Fruit fly (Drosophila melanogaster) whole organism, embryonic: ENCODE measurements around the gene firl.

Experiments
- ATbp ChIP-seq: fragments of 200-800 bp; sonication (Bioruptor generic); optimal IDR thresholded peaks from 2 replicates; lab custom pipeline; 2017; ENCODE audit warnings: missing biosample characterization, mild to moderate bottlenecking, missing genetic modification characterization, missing genetic modification reagents
- B-H2 ChIP-seq: fragments of 200-800 bp; sonication (Bioruptor generic); optimal IDR thresholded peaks from 2 replicates; lab custom pipeline; 2018; ENCODE audit warnings: missing biosample characterization, mild to moderate bottlenecking, missing genetic modification characterization
- BEAF-32 ChIP-seq: fragments of 200-800 bp; sonication (Bioruptor generic); optimal IDR thresholded peaks from 3 replicates; lab custom pipeline; 2017; ENCODE audit warnings: missing biosample characterization, missing genetic modification characterization, mild to moderate bottlenecking, moderate library complexity, missing genetic modification reagents
- Bgb ChIP-seq: fragments of 200-800 bp; sonication (Bioruptor generic); IDR thresholded peaks from 2 replicates; pipeline ENCODE4 v1.3.6; 2022; ENCODE audit warnings: missing biosample characterization, missing genetic modification characterization; ENCODE audit not compliant: partially characterized antibody
- C15 ChIP-seq: fragments of 200-800 bp; sonication (Bioruptor generic); IDR thresholded peaks from 3 replicates; pipeline ENCODE4 v1.3.6; 2022; ENCODE audit warnings: missing biosample characterization, missing genetic modification characterization
- CG11398 ChIP-seq: fragments of 200-800 bp; sonication (Bioruptor generic); optimal IDR thresholded peaks from 2 replicates; lab custom pipeline; 2016; ENCODE audit warnings: missing biosample characterization, missing genetic modification characterization
- CG12391 ChIP-seq: fragments of 200-800 bp; sonication (Bioruptor generic); optimal IDR thresholded peaks from 3 replicates; lab custom pipeline; 2018; ENCODE audit warnings: missing biosample characterization, mild to moderate bottlenecking, missing genetic modification characterization, moderate library complexity
- CG14710 ChIP-seq: fragments of 200-800 bp; sonication (Bioruptor generic); optimal IDR thresholded peaks from 3 replicates; lab custom pipeline; 2019; ENCODE audit warnings: missing biosample characterization, mild to moderate bottlenecking, missing genetic modification characterization, moderate library complexity
- CG17328 ChIP-seq: fragments of 200-800 bp; sonication (Bioruptor generic); IDR thresholded peaks from 2 replicates; pipeline ENCODE4 v1.3.6; 2022; ENCODE audit warnings: missing biosample characterization, missing genetic modification characterization
- CG17385 ChIP-seq: fragments of 200-800 bp; sonication (Bioruptor generic); optimal IDR thresholded peaks from 3 replicates; lab custom pipeline; 2018; ENCODE audit warnings: missing biosample characterization, mild to moderate bottlenecking, missing genetic modification characterization
- CG17912 ChIP-seq: fragments of 200-800 bp; sonication (Bioruptor generic); optimal IDR thresholded peaks from 2 replicates; lab custom pipeline; 2018; ENCODE audit warnings: missing biosample characterization, mild to moderate bottlenecking, missing genetic modification characterization
- CG18262 ChIP-seq: fragments of 200-800 bp; optimal IDR thresholded peaks from 3 replicates; lab custom pipeline; 2019; ENCODE audit warnings: missing biosample characterization, mild to moderate bottlenecking, missing genetic modification characterization, moderate library complexity
- CG2712 ChIP-seq: fragments of 200-800 bp; optimal IDR thresholded peaks from 3 replicates; lab custom pipeline; 2019; ENCODE audit warnings: missing biosample characterization, mild to moderate bottlenecking, missing genetic modification characterization, moderate library complexity
- CG30020 ChIP-seq: fragments of 200-800 bp; optimal IDR thresholded peaks from 2 replicates; lab custom pipeline; 2019; ENCODE audit warnings: missing biosample characterization, mild to moderate bottlenecking, missing genetic modification characterization, moderate library complexity
- CG31441 ChIP-seq: fragments of 200-800 bp; sonication (Bioruptor generic); IDR thresholded peaks from 2 replicates; pipeline ENCODE4 v1.3.6; 2022; ENCODE audit warnings: missing biosample characterization, missing genetic modification characterization
- CG33557 ChIP-seq: fragments of 200-800 bp; sonication (Bioruptor generic); optimal IDR thresholded peaks from 2 replicates; lab custom pipeline; 2019; ENCODE audit warnings: missing biosample characterization, mild to moderate bottlenecking, missing genetic modification characterization, moderate library complexity
- CG3995 ChIP-seq: fragments of 200-800 bp; sonication (Bioruptor generic); optimal IDR thresholded peaks from 3 replicates; lab custom pipeline; 2016; ENCODE audit warnings: missing biosample characterization, missing genetic modification characterization
- CG4424 ChIP-seq: fragments of 200-800 bp; sonication (Bioruptor generic); optimal IDR thresholded peaks from 3 replicates; lab custom pipeline; 2016; ENCODE audit warnings: missing biosample characterization, missing genetic modification characterization
- CG4617 ChIP-seq: fragments of 200-800 bp; sonication (Bioruptor generic); optimal IDR thresholded peaks from 3 replicates; lab custom pipeline; 2016; ENCODE audit warnings: missing biosample characterization, missing genetic modification characterization, borderline replicate concordance
- CG4707 ChIP-seq: fragments of 200-800 bp; sonication (Bioruptor generic); optimal IDR thresholded peaks from 2 replicates; lab custom pipeline; 2018; ENCODE audit warnings: missing biosample characterization, mild to moderate bottlenecking, missing genetic modification characterization, moderate library complexity
- CG6254 ChIP-seq: fragments of 200-800 bp; sonication (Bioruptor generic); optimal IDR thresholded peaks from 3 replicates; lab custom pipeline; 2017; ENCODE audit warnings: mild to moderate bottlenecking, missing biosample characterization, missing genetic modification reagents, missing genetic modification characterization
- CG6791 ChIP-seq: fragments of 200-800 bp; sonication (Bioruptor generic); IDR thresholded peaks from 3 replicates; pipeline ENCODE4 v1.3.6; 2022; ENCODE audit warnings: missing biosample characterization, missing genetic modification characterization; ENCODE audit not compliant: partially characterized antibody
- CG7786 ChIP-seq: fragments of 200-800 bp; sonication (Bioruptor generic); optimal IDR thresholded peaks from 2 replicates; lab custom pipeline; 2016; ENCODE audit warnings: missing biosample characterization, missing genetic modification characterization
- CG8089 ChIP-seq: fragments of 200-800 bp; sonication (Bioruptor generic); optimal IDR thresholded peaks from 3 replicates; lab custom pipeline; 2016; ENCODE audit warnings: missing biosample characterization, missing genetic modification characterization
- CG8924 ChIP-seq: fragments of 200-800 bp; optimal IDR thresholded peaks from 3 replicates; lab custom pipeline; 2019; ENCODE audit warnings: missing biosample characterization, mild to moderate bottlenecking, missing genetic modification characterization, moderate library complexity
- CG8944 ChIP-seq: fragments of 200-800 bp; sonication (Bioruptor generic); optimal IDR thresholded peaks from 3 replicates; lab custom pipeline; 2016; ENCODE audit warnings: missing biosample characterization, missing genetic modification characterization
- Camta ChIP-seq: fragments of 200-800 bp; sonication (Bioruptor generic); optimal IDR thresholded peaks from 2 replicates; lab custom pipeline; 2016; ENCODE audit warnings: missing biosample characterization, missing genetic modification characterization
- D19B ChIP-seq: fragments of 200-800 bp; sonication (Bioruptor generic); optimal IDR thresholded peaks from 2 replicates; lab custom pipeline; 2017; ENCODE audit warnings: missing biosample characterization, mild to moderate bottlenecking, missing genetic modification characterization
- Dfd ChIP-seq, 2 experiments: fragments of >200 bp; optimal IDR thresholded peaks; 2 replicates each; lab custom pipeline; 2017; ENCODE audit warnings: missing biosample characterization in 2 of 2, missing genetic modification characterization in 2 of 2
- Doc3 ChIP-seq: fragments of 200-800 bp; sonication (Bioruptor generic); IDR thresholded peaks from 3 replicates; pipeline ENCODE4 v1.3.6; 2022; ENCODE audit warnings: missing biosample characterization, missing genetic modification characterization; ENCODE audit not compliant: partially characterized antibody
- Eip74EF ChIP-seq, 2 experiments: fragments of 200-800 bp in 1 of 2; fragments of >200 bp in 1 of 2; sonication (Bioruptor generic) in 1 of 2; optimal IDR thresholded peaks; 2 replicates each; lab custom pipeline; 2017 to 2019; ENCODE audit warnings: missing biosample characterization in 2 of 2, missing genetic modification characterization in 2 of 2, mild to moderate bottlenecking in 1 of 2, moderate library complexity in 1 of 2
- Ets97D ChIP-seq: fragments of 200-800 bp; sonication (Bioruptor generic); optimal IDR thresholded peaks from 3 replicates; lab custom pipeline; 2016; ENCODE audit warnings: missing biosample characterization, missing genetic modification characterization
- HmgD ChIP-seq: fragments of 200-800 bp; sonication (Bioruptor generic); optimal IDR thresholded peaks from 3 replicates; lab custom pipeline; 2016; ENCODE audit warnings: missing biosample characterization, missing genetic modification characterization
- MTF-1 ChIP-seq: fragments of 200-800 bp; sonication (Bioruptor generic); optimal IDR thresholded peaks from 2 replicates; lab custom pipeline; 2018; ENCODE audit warnings: missing biosample characterization, mild to moderate bottlenecking, missing genetic modification characterization, borderline replicate concordance
- Meics ChIP-seq: fragments of 200-800 bp; sonication (Bioruptor generic); optimal IDR thresholded peaks from 2 replicates; lab custom pipeline; 2017; ENCODE audit warnings: missing biosample characterization, mild to moderate bottlenecking, missing genetic modification characterization
- NK7.1 ChIP-seq: fragments of 200-800 bp; sonication (Bioruptor generic); optimal IDR thresholded peaks from 3 replicates; lab custom pipeline; 2016; ENCODE audit warnings: missing biosample characterization, missing genetic modification characterization
- Oli ChIP-seq: fragments of 200-800 bp; sonication (Bioruptor generic); optimal IDR thresholded peaks from 2 replicates; lab custom pipeline; 2018; ENCODE audit warnings: missing biosample characterization, mild to moderate bottlenecking, missing genetic modification characterization, moderate library complexity
- Xbp1 ChIP-seq: fragments of 200-800 bp; sonication (Bioruptor generic); optimal IDR thresholded peaks from 3 replicates; lab custom pipeline; 2016; ENCODE audit warnings: missing biosample characterization, mild to moderate bottlenecking, missing genetic modification characterization
- bigmax ChIP-seq: fragments of 200-800 bp; sonication (Bioruptor generic); optimal IDR thresholded peaks from 2 replicates; lab custom pipeline; 2018; ENCODE audit warnings: missing biosample characterization, mild to moderate bottlenecking, missing genetic modification characterization
- dm ChIP-seq: fragments of 200-800 bp; sonication (Bioruptor generic); optimal IDR thresholded peaks from 3 replicates; lab custom pipeline; 2016; ENCODE audit warnings: missing biosample characterization, missing genetic modification characterization
- fd102C ChIP-seq: fragments of 200-800 bp; sonication (Bioruptor generic); optimal IDR thresholded peaks from 2 replicates; lab custom pipeline; 2018; ENCODE audit warnings: missing biosample characterization, mild to moderate bottlenecking, missing genetic modification characterization, moderate library complexity
- gfzf ChIP-seq: fragments of 200-800 bp; sonication (Bioruptor generic); optimal IDR thresholded peaks from 2 replicates; lab custom pipeline; 2016; ENCODE audit warnings: missing biosample characterization, mild to moderate bottlenecking, missing genetic modification characterization, moderate library complexity
- peb ChIP-seq: fragments of 200-800 bp; sonication (Bioruptor generic); IDR thresholded peaks from 2 replicates; pipeline ENCODE4 v1.3.6; 2022; ENCODE audit warnings: missing biosample characterization, missing genetic modification characterization
- pzg ChIP-seq: fragments of 200-800 bp; sonication (Bioruptor generic); optimal IDR thresholded peaks from 3 replicates; lab custom pipeline; 2018; ENCODE audit warnings: missing biosample characterization, mild to moderate bottlenecking, missing genetic modification characterization, moderate library complexity
- repo ChIP-seq: fragments of 200-800 bp; sonication (Bioruptor generic); optimal IDR thresholded peaks from 2 replicates; lab custom pipeline; 2016; ENCODE audit warnings: missing biosample characterization, missing genetic modification characterization
- row ChIP-seq: fragments of 200-800 bp; sonication (Bioruptor generic); IDR thresholded peaks from 3 replicates; pipeline ENCODE4 v1.3.6; 2022; ENCODE audit warnings: missing biosample characterization, missing genetic modification characterization
- sisA ChIP-seq: fragments of 200-800 bp; sonication (Bioruptor generic); IDR thresholded peaks from 2 replicates; pipeline ENCODE4 v1.3.6; 2022; ENCODE audit warnings: missing biosample characterization, missing genetic modification characterization
- so ChIP-seq: fragments of 200-800 bp; sonication (Bioruptor generic); IDR thresholded peaks from 3 replicates; pipeline ENCODE4 v1.3.6; 2022; ENCODE audit warnings: missing biosample characterization, missing genetic modification characterization
- stwl ChIP-seq: fragments of 200-800 bp; sonication (Bioruptor generic); optimal IDR thresholded peaks from 3 replicates; lab custom pipeline; 2018; ENCODE audit warnings: missing biosample characterization, mild to moderate bottlenecking, missing genetic modification characterization, moderate library complexity
- toy ChIP-seq: fragments of 200-800 bp; sonication (Bioruptor generic); IDR thresholded peaks from 2 replicates; pipeline ENCODE4 v1.3.6; 2022; ENCODE audit warnings: missing biosample characterization, missing genetic modification characterization
- twi ChIP-seq: fragments of 200-800 bp; optimal IDR thresholded peaks from 2 replicates; lab custom pipeline; 2019; ENCODE audit warnings: missing biosample characterization, mild to moderate bottlenecking, missing genetic modification characterization, moderate library complexity

The firl gene

DNA sequence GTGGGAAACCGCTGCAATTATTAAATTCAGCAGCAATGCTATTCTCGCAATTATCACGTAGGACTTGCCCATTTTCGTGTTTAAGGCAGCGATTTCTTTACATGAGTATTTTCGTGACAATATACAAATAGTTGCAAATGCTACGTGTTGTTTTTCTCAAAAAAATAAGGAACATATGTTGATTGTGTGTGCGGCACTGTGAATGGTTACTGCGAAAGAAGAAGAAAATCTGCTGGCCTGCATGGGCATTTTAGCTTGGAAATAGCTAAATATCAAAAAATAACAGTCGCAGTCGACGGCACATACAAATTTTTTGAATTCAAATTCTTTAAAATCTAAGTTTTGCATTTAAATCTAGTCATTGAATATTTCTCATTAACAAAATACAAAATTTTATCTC is 26.1 kb downstream of the firl start, which contains the start of gene CG6766:
Gene CG6766, minus strand, starts transcription at position 180 of the 400 bp plus-strand sequence.
- TF ChIP-seq Xbp1 (GFP tag; lab: Kevin White, UChicago): peak; percentile 72
- no peak for TF ChIP-seq CG31441
- peak; percentile 6 for TF ChIP-seq CG30020 (tag; lab: Kevin White, UChicago)
- TF ChIP-seq MTF-1 (GFP tag; lab: Kevin White, UChicago): no peak
- TF ChIP-seq CG33557: no peak
- TF ChIP-seq CG14710 (tag; lab: Kevin White, UChicago): peak; percentile 31
- TF ChIP-seq CG11398 (GFP tag; lab: Kevin White, UChicago): no peak
- TF ChIP-seq D19B: no peak
- TF ChIP-seq CG8924: no peak
- peak; percentile 73 for TF ChIP-seq stwl (tag; lab: Kevin White, UChicago)
- TF ChIP-seq CG12391: no peak
- TF ChIP-seq Dfd (GFP tag; optimal IDR thresholded peaks at IDR 0.05; lab: Kevin White, UChicago): no peak
- TF ChIP-seq CG2712 (tag; lab: Kevin White, UChicago): peak; percentile 15
- peak; percentile 24 for TF ChIP-seq bigmax (GFP tag; lab: Kevin White, UChicago)
- TF ChIP-seq CG4424 (GFP tag; lab: Kevin White, UChicago): no peak
- TF ChIP-seq row (GFP tag; lab: Robert Waterston, UW): peak; percentile 80
- peak; percentile 27 for TF ChIP-seq gfzf (GFP tag; lab: Kevin White, UChicago)
- no peak for TF ChIP-seq Oli (tag; lab: Kevin White, UChicago)
- no peak for TF ChIP-seq C15 (GFP tag; lab: Robert Waterston, UW)
- peak; percentile 99 for TF ChIP-seq CG17385 (GFP tag; lab: Kevin White, UChicago)
- no peak for TF ChIP-seq Bgb
- no peak for TF ChIP-seq ATbp (GFP tag; lab: Kevin White, UChicago)
- no peak for TF ChIP-seq sisA (GFP tag; lab: Robert Waterston, UW)
- no peak for TF ChIP-seq CG6254
- TF ChIP-seq CG7786 (GFP tag; lab: Kevin White, UChicago): no peak
- TF ChIP-seq HmgD: peak; percentile 28
- no peak for TF ChIP-seq fd102C (GFP tag; lab: Kevin White, UChicago)
- TF ChIP-seq twi (tag; lab: Kevin White, UChicago): peak; percentile 77
- TF ChIP-seq dm (GFP tag; lab: Kevin White, UChicago): peak; percentile 52
- TF ChIP-seq peb (GFP tag; lab: Robert Waterston, UW): no peak
- no peak for TF ChIP-seq so (GFP tag; lab: Robert Waterston, UW)
- TF ChIP-seq NK7.1 (GFP tag; lab: Kevin White, UChicago): no peak
- no peak for TF ChIP-seq CG17912
- no peak for TF ChIP-seq CG17328 (GFP tag; lab: Robert Waterston, UW)
- peak; percentile 65 for TF ChIP-seq CG4617 (GFP tag; lab: Kevin White, UChicago)
- no peak for TF ChIP-seq Eip74EF (GFP tag; optimal IDR thresholded peaks at IDR 0.05; lab: Kevin White, UChicago)
- no peak for TF ChIP-seq CG6791 (GFP tag; lab: Robert Waterston, UW)
- no peak for TF ChIP-seq Camta (GFP tag; lab: Kevin White, UChicago)
- TF ChIP-seq CG8944 (GFP tag; lab: Kevin White, UChicago): no peak
- peak; percentile 34 for TF ChIP-seq B-H2 (GFP tag; lab: Kevin White, UChicago)
- TF ChIP-seq pzg: peak; percentile 68
- peak; percentile 3 for TF ChIP-seq Ets97D (GFP tag; lab: Kevin White, UChicago)
- no peak for TF ChIP-seq Doc3 (GFP tag; lab: Robert Waterston, UW)
- no peak for TF ChIP-seq CG18262 (tag; lab: Kevin White, UChicago)
- peak; percentile 2 for TF ChIP-seq CG3995 (GFP tag; lab: Kevin White, UChicago)
- no peak for TF ChIP-seq Meics (GFP tag; lab: Kevin White, UChicago)
- TF ChIP-seq CG4707 (GFP tag; lab: Kevin White, UChicago): no peak
- TF ChIP-seq toy (GFP tag; lab: Robert Waterston, UW): no peak
- no peak for TF ChIP-seq CG8089 (GFP tag; lab: Kevin White, UChicago)
- peak; percentile 52 for TF ChIP-seq BEAF-32
- no peak for TF ChIP-seq repo (GFP tag; lab: Kevin White, UChicago)
